Worm (Caenorhabditis elegans) whole organism, L1 larva: ENCODE measurements around the gene F22D3.4.

Experiments
- C04F5.9 ChIP-seq: sonication (generic microtip); optimal IDR thresholded peaks from 2 replicates; lab custom pipeline; 2016; ENCODE audit warnings: missing genetic modification characterization, missing compliant biosample characterization
- C16A3.4 ChIP-seq: fragments of 150-350 bp; optimal IDR thresholded peaks from 2 replicates; lab custom pipeline; 2014; ENCODE audit warnings: missing biosample characterization, missing genetic modification characterization
- F16B12.6 ChIP-seq: fragments of 150-350 bp; optimal IDR thresholded peaks from 2 replicates; lab custom pipeline; 2014; ENCODE audit warnings: missing biosample characterization, missing genetic modification characterization
- ceh-82 ChIP-seq, 3 experiments: fragments of 150-350 bp in 1 of 3; sonication (generic microtip) in 2 of 3; optimal IDR thresholded peaks; 2 replicates each; lab custom pipeline; 2014 to 2017; ENCODE audit warnings: missing biosample characterization in 3 of 3, missing genetic modification characterization in 3 of 3
- ceh-88 ChIP-seq: fragments of 200-800 bp; sonication (Bioruptor generic); IDR thresholded peaks from 2 replicates; pipeline ENCODE4 v1.3.6; 2022; ENCODE audit warnings: missing genetic modification characterization, missing compliant biosample characterization
- ces-1 ChIP-seq: fragments of 150-350 bp; optimal IDR thresholded peaks from 2 replicates; lab custom pipeline; 2014; ENCODE audit warnings: missing biosample characterization, missing genetic modification reagents, missing genetic modification characterization
- dpl-1 ChIP-seq, 3 experiments: fragments of 150-350 bp in 2 of 3; sonication (generic microtip) in 1 of 3; optimal IDR thresholded peaks; 2 replicates each; lab custom pipeline; 2014 to 2017; ENCODE audit warnings: missing biosample characterization in 3 of 3, missing genetic modification characterization in 3 of 3, missing genetic modification reagents in 3 of 3
- dsc-1 ChIP-seq: sonication (generic microtip); optimal IDR thresholded peaks from 2 replicates; lab custom pipeline; 2016; ENCODE audit warnings: mild to moderate bottlenecking, missing genetic modification characterization, missing compliant biosample characterization
- efl-1 ChIP-seq, 4 experiments: fragments of 150-350 bp; optimal IDR thresholded peaks in 3 of 4; peaks in 1 of 4; 1 replicate in 1 of 4; 2 replicates in 3 of 4; lab custom pipeline; 2014; ENCODE audit warnings: missing biosample characterization in 2 of 4, missing genetic modification characterization in 2 of 4, missing genetic modification reagents in 2 of 4
- elt-2 ChIP-seq: sonication (generic microtip); optimal IDR thresholded peaks from 2 replicates; lab custom pipeline; 2016; ENCODE audit warnings: missing genetic modification characterization, mild to moderate bottlenecking, inconsistent platforms, missing compliant biosample characterization, missing genetic modification reagents
- elt-3 ChIP-seq, 6 experiments: fragments of 150-350 bp in 1 of 6; sonication (generic microtip); optimal IDR thresholded peaks; 2 replicates each; lab custom pipeline; 2017 to 2018; ENCODE audit warnings: missing biosample characterization in 6 of 6, missing genetic modification characterization in 6 of 6, inconsistent platforms in 1 of 6
- ets-5 ChIP-seq: fragments of 200-800 bp; sonication (Bioruptor generic); IDR thresholded peaks from 2 replicates; pipeline ENCODE4 v1.3.6; 2022; ENCODE audit warnings: missing genetic modification characterization, missing compliant biosample characterization
- fkh-10 ChIP-seq: sonication (generic microtip); optimal IDR thresholded peaks from 2 replicates; lab custom pipeline; 2017; ENCODE audit warnings: missing biosample characterization, missing genetic modification reagents, missing genetic modification characterization
- fkh-4 ChIP-seq: sonication (generic microtip); optimal IDR thresholded peaks from 2 replicates; lab custom pipeline; 2016; ENCODE audit warnings: missing compliant biosample characterization, missing genetic modification characterization, borderline replicate concordance
- fos-1 ChIP-seq: fragments of 150-350 bp; optimal IDR thresholded peaks from 2 replicates; lab custom pipeline; 2014; ENCODE audit warnings: missing biosample characterization, missing genetic modification characterization
- grh-1 ChIP-seq: fragments of 200-800 bp; sonication (Bioruptor generic); IDR thresholded peaks from 2 replicates; pipeline ENCODE4 v1.3.6; 2022; ENCODE audit warnings: missing genetic modification reagents, missing genetic modification characterization, missing compliant biosample characterization
- hpl-2 ChIP-seq: fragments of 150-350 bp; optimal IDR thresholded peaks from 2 replicates; lab custom pipeline; 2014; ENCODE audit warnings: missing biosample characterization, missing genetic modification reagents, missing genetic modification characterization
- irx-1 ChIP-seq: sonication (generic microtip); optimal IDR thresholded peaks from 2 replicates; lab custom pipeline; 2016; ENCODE audit warnings: missing genetic modification characterization, missing compliant biosample characterization
- lin-13 ChIP-seq: fragments of 150-350 bp; optimal IDR thresholded peaks from 2 replicates; lab custom pipeline; 2014; ENCODE audit warnings: missing biosample characterization, missing genetic modification reagents, missing genetic modification characterization
- lin-14 ChIP-seq: fragments of 200-800 bp; sonication (Bioruptor generic); optimal IDR thresholded peaks from 2 replicates; lab custom pipeline; 2018; ENCODE audit warnings: mild to moderate bottlenecking, missing genetic modification characterization, moderate library complexity, missing compliant biosample characterization
- lin-15B ChIP-seq: fragments of 150-350 bp; sonication (generic microtip); optimal IDR thresholded peaks from 3 replicates; lab custom pipeline; 2014; ENCODE audit warnings: missing biosample characterization, missing genetic modification characterization
- lin-35 ChIP-seq, 2 experiments: fragments of 150-350 bp; optimal IDR thresholded peaks; 2 replicates each; lab custom pipeline; 2014; ENCODE audit warnings: missing biosample characterization in 2 of 2, missing genetic modification characterization in 2 of 2, missing genetic modification reagents in 2 of 2
- lir-3 ChIP-seq: sonication (generic microtip); optimal IDR thresholded peaks from 2 replicates; lab custom pipeline; 2016; ENCODE audit warnings: mild to moderate bottlenecking, missing genetic modification characterization, moderate library complexity, missing compliant biosample characterization; ENCODE audit not compliant: poor library complexity
- lsy-2 ChIP-seq, 2 experiments: fragments of 150-350 bp; optimal IDR thresholded peaks; 2 replicates each; lab custom pipeline; 2014; ENCODE audit warnings: missing biosample characterization in 2 of 2, missing genetic modification characterization in 2 of 2
- mab-9 ChIP-seq: fragments of 200-800 bp; sonication (Bioruptor generic); IDR thresholded peaks from 2 replicates; pipeline ENCODE4 v1.3.6; 2022; ENCODE audit warnings: missing genetic modification reagents, missing genetic modification characterization, missing compliant biosample characterization
- mdl-1 ChIP-seq, 2 experiments: fragments of 150-350 bp; optimal IDR thresholded peaks; 2 replicates each; lab custom pipeline; 2014 to 2017; ENCODE audit warnings: missing biosample characterization in 2 of 2, missing genetic modification characterization in 2 of 2, inconsistent platforms in 1 of 2
- mef-2 ChIP-seq: fragments of 150-350 bp; optimal IDR thresholded peaks from 2 replicates; lab custom pipeline; 2014; ENCODE audit warnings: missing biosample characterization, missing genetic modification characterization
- mep-1 ChIP-seq: fragments of 150-350 bp; optimal IDR thresholded peaks from 2 replicates; lab custom pipeline; 2014; ENCODE audit warnings: missing biosample characterization, missing genetic modification characterization
- nhr-12 ChIP-seq: sonication (generic microtip); optimal IDR thresholded peaks from 2 replicates; lab custom pipeline; 2017; ENCODE audit warnings: missing biosample characterization, missing genetic modification characterization
- nhr-19 ChIP-seq: fragments of 200-800 bp; sonication (Bioruptor generic); conservative IDR thresholded peaks from 2 replicates; pipeline ENCODE4 v1.3.6; 2022; ENCODE audit warnings: missing genetic modification characterization, missing compliant biosample characterization
- nhr-20 ChIP-seq: sonication (generic microtip); optimal IDR thresholded peaks from 2 replicates; lab custom pipeline; 2016; ENCODE audit warnings: mild to moderate bottlenecking, missing genetic modification characterization, missing compliant biosample characterization
- nhr-28 ChIP-seq: fragments of 150-350 bp; optimal IDR thresholded peaks from 2 replicates; lab custom pipeline; 2014; ENCODE audit warnings: missing biosample characterization, missing genetic modification characterization
- nhr-47 ChIP-seq: sonication (generic microtip); optimal IDR thresholded peaks from 2 replicates; lab custom pipeline; 2016; ENCODE audit warnings: mild to moderate bottlenecking, missing genetic modification characterization, moderate library complexity, missing compliant biosample characterization
- nhr-76 ChIP-seq: sonication (generic microtip); optimal IDR thresholded peaks from 2 replicates; lab custom pipeline; 2017; ENCODE audit warnings: missing biosample characterization, missing genetic modification characterization
- nhr-77 ChIP-seq: fragments of 150-350 bp; optimal IDR thresholded peaks from 2 replicates; lab custom pipeline; 2014; ENCODE audit warnings: missing biosample characterization, missing genetic modification characterization
- nhr-85 ChIP-seq: sonication (generic microtip); peaks from one replicate; lab custom pipeline; 2016; ENCODE audit warnings: missing genetic modification characterization, inconsistent platforms, missing compliant biosample characterization
- nhr-90 ChIP-seq: sonication (generic microtip); optimal IDR thresholded peaks from 2 replicates; lab custom pipeline; 2016; ENCODE audit warnings: mild to moderate bottlenecking, missing genetic modification characterization, missing compliant biosample characterization; ENCODE audit not compliant: poor library complexity
- pag-3 ChIP-seq: sonication (generic microtip); optimal IDR thresholded peaks from 2 replicates; lab custom pipeline; 2017; ENCODE audit warnings: missing genetic modification characterization, mild to moderate bottlenecking, missing compliant biosample characterization, antibody characterized with exemption, borderline replicate concordance; ENCODE audit not compliant: insufficient read depth
- pax-3 ChIP-seq: fragments of 200-800 bp; sonication (Bioruptor generic); optimal IDR thresholded peaks from 2 replicates; lab custom pipeline; 2018; ENCODE audit warnings: mild to moderate bottlenecking, missing genetic modification characterization, moderate library complexity, missing compliant biosample characterization
- rnt-1 ChIP-seq: sonication (generic microtip); optimal IDR thresholded peaks from 2 replicates; lab custom pipeline; 2016; ENCODE audit warnings: mild to moderate bottlenecking, missing genetic modification characterization, moderate library complexity, missing compliant biosample characterization
- snpc-4 ChIP-seq: fragments of 150-350 bp; optimal IDR thresholded peaks from 2 replicates; lab custom pipeline; 2014; ENCODE audit warnings: missing biosample characterization, missing genetic modification characterization
- snu-23 ChIP-seq: sonication (generic microtip); optimal IDR thresholded peaks from 2 replicates; lab custom pipeline; 2016; ENCODE audit warnings: missing genetic modification characterization, missing compliant biosample characterization
- sptf-1 ChIP-seq: fragments of 150-350 bp; optimal IDR thresholded peaks from 2 replicates; lab custom pipeline; 2014; ENCODE audit warnings: missing biosample characterization, missing genetic modification characterization
- sup-37 ChIP-seq: fragments of 200-800 bp; sonication (Bioruptor generic); optimal IDR thresholded peaks from 2 replicates; lab custom pipeline; 2018; ENCODE audit warnings: mild to moderate bottlenecking, missing genetic modification characterization, missing compliant biosample characterization
- tlp-1 ChIP-seq: fragments of 150-350 bp; optimal IDR thresholded peaks from 2 replicates; lab custom pipeline; 2014; ENCODE audit warnings: missing biosample characterization, missing genetic modification characterization
- unc-130 ChIP-seq: fragments of 150-350 bp; optimal IDR thresholded peaks from 2 replicates; lab custom pipeline; 2017; ENCODE audit warnings: missing biosample characterization, missing genetic modification characterization, inconsistent platforms
- unc-86 ChIP-seq: sonication (generic microtip); optimal IDR thresholded peaks from 2 replicates; lab custom pipeline; 2016; ENCODE audit warnings: missing genetic modification characterization, missing compliant biosample characterization
- vab-15 ChIP-seq: sonication (generic microtip); optimal IDR thresholded peaks from 2 replicates; lab custom pipeline; 2017; ENCODE audit warnings: missing genotype, mild to moderate bottlenecking, missing genetic modification characterization, missing compliant biosample characterization
- xbp-1 ChIP-seq: sonication (generic microtip); optimal IDR thresholded peaks from 2 replicates; lab custom pipeline; 2016; ENCODE audit warnings: missing genetic modification characterization, missing compliant biosample characterization
- zag-1 ChIP-seq: fragments of 150-350 bp; optimal IDR thresholded peaks from 2 replicates; lab custom pipeline; 2014; ENCODE audit warnings: missing biosample characterization, missing genetic modification characterization
- zip-4 ChIP-seq: fragments of 200-800 bp; sonication (Bioruptor generic); optimal IDR thresholded peaks from 2 replicates; lab custom pipeline; 2018; ENCODE audit warnings: mild to moderate bottlenecking, missing genetic modification characterization, moderate library complexity, missing compliant biosample characterization
- ztf-4 ChIP-seq: fragments of 150-350 bp; optimal IDR thresholded peaks from 2 replicates; lab custom pipeline; 2014; ENCODE audit warnings: missing biosample characterization, missing genetic modification characterization

F22D3.4 gene

ce11 chrII:6891838-6892237 is 35.6 kb downstream of the F22D3.4 start:
- TF ChIP-seq nhr-12 (tag; lab: Kevin White, UChicago) (no peak), F16B12.6 (tag; lab: Kevin White, UChicago) (no peak), lir-3 (tag; lab: Kevin White, UChicago) (peak; percentile 73), nhr-85 (tag; lab: Kevin White, UChicago) (peak; percentile 69), fkh-10 (GFP tag; lab: Kevin White, UChicago) (no peak), lin-13 (GFP tag; lab: Kevin White, UChicago) (peak; percentile 47), nhr-90 (tag; lab: Kevin White, UChicago) (peak; percentile 63), dsc-1 (tag; lab: Kevin White, UChicago) (no peak), mef-2 (no peak), zip-4 (no peak), grh-1 (no peak), hpl-2 (GFP tag; lab: Kevin White, UChicago) (no peak), snu-23 (GFP tag; lab: Kevin White, UChicago) (peak; percentile 93), sptf-1 (tag; lab: Kevin White, UChicago) (no peak), nhr-47 (tag; lab: Kevin White, UChicago) (peak; percentile 54), ceh-82 (tag; optimal IDR thresholded peaks at IDR 0.05; lab: Kevin White, UChicago) (peak in 2 of 3 experiments; percentile 29 to 40), elt-2 (tag; lab: Kevin White, UChicago) (peak; percentile 69), lsy-2 (tag; optimal IDR thresholded peaks at IDR 0.05; lab: Kevin White, UChicago) (peak; percentile 51 to 71), rnt-1 (tag; lab: Kevin White, UChicago) (peak; percentile 75), C04F5.9 (tag; lab: Kevin White, UChicago) (no peak), nhr-28 (no peak), snpc-4 (tag; lab: Kevin White, UChicago) (no peak), efl-1 (optimal IDR thresholded peaks at IDR 0.05; lab: Kevin White, UChicago) (peak in 1 of 2 experiments; percentile 36), efl-1 (GFP tag; optimal IDR thresholded peaks at IDR 0.05 in 1 of 2; lab: Kevin White, UChicago) (peak; percentile 20 to 92), mdl-1 (tag; optimal IDR thresholded peaks at IDR 0.05; lab: Kevin White, UChicago) (peak in 1 of 2 experiments; percentile 91), irx-1 (tag; lab: Kevin White, UChicago) (no peak), lin-14 (peak; percentile 78), ceh-88 (GFP tag; lab: Robert Waterston, UW) (no peak), zag-1 (no peak), pag-3 (no peak), elt-3 (tag; optimal IDR thresholded peaks at IDR 0.05; lab: Kevin White, UChicago) (peak in 3 of 6 experiments; percentile 19 to 84 (median 76)), nhr-76 (tag; lab: Kevin White, UChicago) (no peak), ztf-4 (tag; lab: Kevin White, UChicago) (peak; percentile 78), dpl-1 (GFP tag; optimal IDR thresholded peaks at IDR 0.05; lab: Kevin White, UChicago) (peak; percentile 15 to 46 (median 32)), nhr-19 (peak; percentile 99), C16A3.4 (peak; percentile 62), sup-37 (peak; percentile 55), unc-86 (tag; lab: Kevin White, UChicago) (no peak), fkh-4 (tag; lab: Kevin White, UChicago) (no peak), fos-1 (tag; lab: Kevin White, UChicago) (no peak), lin-35 (GFP tag; optimal IDR thresholded peaks at IDR 0.05; lab: Kevin White, UChicago) (peak; percentile 50 to 82), xbp-1 (tag; lab: Kevin White, UChicago) (peak; percentile 32), mep-1 (tag; lab: Kevin White, UChicago) (peak; percentile 63), vab-15 (tag; lab: Kevin White, UChicago) (no peak), nhr-77 (tag; lab: Kevin White, UChicago) (peak; percentile 48), lin-15B (tag; lab: Kevin White, UChicago) (no peak), ets-5 (no peak), mab-9 (GFP tag; lab: Robert Waterston, UW) (no peak), unc-130 (tag; lab: Kevin White, UChicago) (peak; percentile 91), nhr-20 (peak; percentile 99), pax-3 (tag; lab: Kevin White, UChicago) (peak; percentile 47), ces-1 (GFP tag; lab: Kevin White, UChicago) (no peak), tlp-1 (tag; lab: Kevin White, UChicago) (no peak)
